Worm (Caenorhabditis elegans) whole organism, L4 larva: ENCODE measurements around the gene ZK742.6.
A peak's percentile ranks its signal among the peaks of the same experiment; 100 is the strongest.

Experiments
- D1046.2 ChIP-seq: fragments of 200-800 bp; sonication (Bioruptor generic); IDR thresholded peaks from 2 replicates; pipeline ENCODE4 v1.3.6; 2022; ENCODE audit warnings: missing genetic modification characterization, missing compliant biosample characterization
- F26F4.8 ChIP-seq: fragments of 200-800 bp; sonication (Bioruptor generic); conservative IDR thresholded peaks from 2 replicates; pipeline ENCODE4 v1.3.6; 2022; ENCODE audit warnings: missing genetic modification characterization, missing compliant biosample characterization
- F44E2.7 ChIP-seq: fragments of 200-800 bp; sonication (Bioruptor generic); IDR thresholded peaks from 2 replicates; pipeline ENCODE4 v2.1.2; 2022; ENCODE audit warnings: missing genetic modification characterization, missing compliant biosample characterization
- R02D3.7 ChIP-seq: fragments of 150-350 bp; sonication (generic microtip); optimal IDR thresholded peaks from 3 replicates; lab custom pipeline; 2014; ENCODE audit warnings: missing biosample characterization, missing genetic modification characterization
- T20F7.1 ChIP-seq: fragments of 200-800 bp; sonication (Bioruptor generic); optimal IDR thresholded peaks from 2 replicates; lab custom pipeline; 2018; ENCODE audit warnings: mild to moderate bottlenecking, missing genetic modification characterization, missing compliant biosample characterization
- Y105C5A.15 ChIP-seq: fragments of 200-800 bp; sonication (Bioruptor generic); IDR thresholded peaks from 2 replicates; pipeline ENCODE4 v1.3.6; 2022; ENCODE audit warnings: missing genetic modification characterization, missing compliant biosample characterization
- Y48G9A.11 ChIP-seq: fragments of 200-800 bp; sonication (Bioruptor generic); IDR thresholded peaks from 2 replicates; pipeline ENCODE4 v1.3.6; 2022; ENCODE audit warnings: missing genetic modification reagents, missing genetic modification characterization, missing compliant biosample characterization
- Y5F2A.4 ChIP-seq: fragments of 200-800 bp; sonication (Bioruptor generic); optimal IDR thresholded peaks from 2 replicates; lab custom pipeline; 2018; ENCODE audit warnings: mild to moderate bottlenecking, missing genetic modification characterization, missing compliant biosample characterization
- ZK337.2 ChIP-seq: fragments of 200-800 bp; sonication (Bioruptor generic); IDR thresholded peaks from 2 replicates; pipeline ENCODE4 v1.3.6; 2022; ENCODE audit warnings: missing genetic modification reagents, missing genetic modification characterization, missing compliant biosample characterization
- ZK546.5 ChIP-seq, 2 experiments: sonication (generic microtip); optimal IDR thresholded peaks; 2 replicates each; lab custom pipeline; 2017; ENCODE audit warnings: missing biosample characterization in 2 of 2, missing genetic modification characterization in 2 of 2
- aha-1 ChIP-seq: fragments of 150-350 bp; peaks from one replicate; lab custom pipeline; 2014; ENCODE audit warnings: missing biosample characterization, missing genetic modification characterization
- ama-1 ChIP-seq: fragments of 150-350 bp; optimal IDR thresholded peaks from 2 replicates; lab custom pipeline; 2014; ENCODE audit warnings: inconsistent platforms, mixed read lengths
- attf-4 ChIP-seq: sonication (generic microtip); optimal IDR thresholded peaks from 3 replicates; lab custom pipeline; 2017; ENCODE audit warnings: missing biosample characterization, missing genetic modification characterization
- ceh-32 ChIP-seq: sonication (generic microtip); optimal IDR thresholded peaks from 2 replicates; lab custom pipeline; 2016; ENCODE audit warnings: mild to moderate bottlenecking, missing genetic modification characterization, missing compliant biosample characterization; ENCODE audit not compliant: poor library complexity
- ceh-62 ChIP-seq: sonication (generic microtip); optimal IDR thresholded peaks from 2 replicates; lab custom pipeline; 2017; ENCODE audit warnings: missing biosample characterization, missing genetic modification characterization
- ctbp-1 ChIP-seq: fragments of 200-800 bp; sonication (Bioruptor generic); IDR thresholded peaks from 2 replicates; pipeline ENCODE4 v1.3.6; 2022; ENCODE audit warnings: missing genetic modification reagents, missing genetic modification characterization, missing compliant biosample characterization
- daf-8 ChIP-seq: fragments of 200-800 bp; sonication (Bioruptor generic); IDR thresholded peaks from 2 replicates; pipeline ENCODE4 v1.3.6; 2022; ENCODE audit warnings: missing genetic modification characterization, missing compliant biosample characterization
- dmd-6 ChIP-seq: fragments of 200-800 bp; sonication (Bioruptor generic); IDR thresholded peaks from 2 replicates; pipeline ENCODE4 v1.3.6; 2022; ENCODE audit warnings: missing genetic modification reagents, missing genetic modification characterization, missing compliant biosample characterization
- dpl-1 ChIP-seq: fragments of 150-350 bp; optimal IDR thresholded peaks from 2 replicates; lab custom pipeline; 2014; ENCODE audit warnings: missing biosample characterization, missing genetic modification reagents, missing genetic modification characterization
- duxl-1 ChIP-seq: sonication (generic microtip); optimal IDR thresholded peaks from 2 replicates; lab custom pipeline; 2016; ENCODE audit warnings: mild to moderate bottlenecking, missing genetic modification characterization, moderate library complexity, missing compliant biosample characterization; ENCODE audit not compliant: poor library complexity
- dve-1 ChIP-seq: sonication (generic microtip); optimal IDR thresholded peaks from 2 replicates; lab custom pipeline; 2017; ENCODE audit warnings: antibody characterized with exemption, mild to moderate bottlenecking, missing genetic modification characterization, missing compliant biosample characterization; ENCODE audit not compliant: insufficient read depth
- egl-43 ChIP-seq: fragments of 200-800 bp; sonication (Bioruptor generic); IDR thresholded peaks from 2 replicates; pipeline ENCODE4 v1.3.6; 2022; ENCODE audit warnings: missing genetic modification reagents, missing genetic modification characterization, missing compliant biosample characterization
- fkh-10 ChIP-seq: fragments of 150-350 bp; optimal IDR thresholded peaks from 2 replicates; lab custom pipeline; 2014; ENCODE audit warnings: missing biosample characterization, missing genetic modification reagents, missing genetic modification characterization
- fos-1 ChIP-seq: fragments of 150-350 bp; optimal IDR thresholded peaks from 2 replicates; lab custom pipeline; 2014; ENCODE audit warnings: missing biosample characterization, missing genetic modification characterization
- gei-8 ChIP-seq: fragments of 200-800 bp; sonication (Bioruptor generic); optimal IDR thresholded peaks from 2 replicates; lab custom pipeline; 2018; ENCODE audit warnings: mild to moderate bottlenecking, missing genetic modification characterization, missing compliant biosample characterization
- hmg-1.1 ChIP-seq: fragments of 200-800 bp; sonication (Bioruptor generic); IDR thresholded peaks from 2 replicates; pipeline ENCODE4 v1.3.6; 2022; ENCODE audit warnings: missing genetic modification reagents, missing genetic modification characterization, missing compliant biosample characterization
- lim-7 ChIP-seq: fragments of 200-800 bp; sonication (Bioruptor generic); IDR thresholded peaks from 2 replicates; pipeline ENCODE4 v1.3.6; 2022; ENCODE audit warnings: missing genetic modification characterization, missing compliant biosample characterization
- lin-13 ChIP-seq: fragments of 150-350 bp; optimal IDR thresholded peaks from 2 replicates; lab custom pipeline; 2014; ENCODE audit warnings: missing biosample characterization, missing genetic modification reagents, missing genetic modification characterization
- lin-29 ChIP-seq: fragments of 200-800 bp; sonication (Bioruptor generic); IDR thresholded peaks from 2 replicates; pipeline ENCODE4 v1.3.6; 2022; ENCODE audit warnings: missing genetic modification reagents, missing genetic modification characterization, missing compliant biosample characterization
- madf-9 ChIP-seq: fragments of 200-800 bp; sonication (Bioruptor generic); conservative IDR thresholded peaks from 2 replicates; pipeline ENCODE4 v1.3.6; 2022; ENCODE audit warnings: missing genetic modification reagents, missing genetic modification characterization, missing compliant biosample characterization
- mep-1 ChIP-seq: fragments of 150-350 bp; sonication (generic microtip); optimal IDR thresholded peaks from 3 replicates; lab custom pipeline; 2014; ENCODE audit warnings: missing biosample characterization, missing genetic modification characterization
- mes-2 ChIP-seq: sonication (generic microtip); optimal IDR thresholded peaks from 2 replicates; lab custom pipeline; 2016; ENCODE audit warnings: missing genotype, mild to moderate bottlenecking, missing genetic modification characterization, missing compliant biosample characterization; ENCODE audit not compliant: poor library complexity, severe bottlenecking
- mxl-2 ChIP-seq: fragments of 200-800 bp; sonication (Bioruptor generic); conservative IDR thresholded peaks from 2 replicates; pipeline ENCODE4 v1.3.6; 2022; ENCODE audit warnings: missing genetic modification reagents, missing genetic modification characterization, missing compliant biosample characterization
- nhr-102 ChIP-seq: sonication (generic microtip); optimal IDR thresholded peaks from 2 replicates; lab custom pipeline; 2016; ENCODE audit warnings: mild to moderate bottlenecking, missing genetic modification characterization, moderate library complexity, missing compliant biosample characterization
- nhr-111 ChIP-seq: fragments of 200-800 bp; sonication (Bioruptor generic); optimal IDR thresholded peaks from 2 replicates; lab custom pipeline; 2018; ENCODE audit warnings: mild to moderate bottlenecking, missing genetic modification characterization, missing compliant biosample characterization
- nhr-237 ChIP-seq: sonication (generic microtip); optimal IDR thresholded peaks from 2 replicates; lab custom pipeline; 2017; ENCODE audit warnings: missing biosample characterization, missing genetic modification characterization
- nhr-48 ChIP-seq: sonication (generic microtip); optimal IDR thresholded peaks from 2 replicates; lab custom pipeline; 2016; ENCODE audit warnings: mild to moderate bottlenecking, missing genetic modification characterization, missing compliant biosample characterization
- nhr-77 ChIP-seq: fragments of 150-350 bp; optimal IDR thresholded peaks from 2 replicates; lab custom pipeline; 2014; ENCODE audit warnings: missing biosample characterization, missing genetic modification characterization
- rbr-2 ChIP-seq: sonication (generic microtip); optimal IDR thresholded peaks from 2 replicates; lab custom pipeline; 2016; ENCODE audit warnings: missing genotype, missing genetic modification characterization, missing compliant biosample characterization
- saeg-2 ChIP-seq: fragments of 200-800 bp; sonication (Bioruptor generic); IDR thresholded peaks from 2 replicates; pipeline ENCODE4 v1.3.6; 2022; ENCODE audit warnings: missing genetic modification reagents, missing genetic modification characterization, missing compliant biosample characterization
- snpc-1.2 ChIP-seq: fragments of 200-800 bp; sonication (Bioruptor generic); IDR thresholded peaks from 2 replicates; pipeline ENCODE4 v1.3.6; 2022; ENCODE audit warnings: missing genetic modification reagents, missing genetic modification characterization, missing compliant biosample characterization
- snpc-4 ChIP-seq: fragments of 150-350 bp; optimal IDR thresholded peaks from 2 replicates; lab custom pipeline; 2014; ENCODE audit warnings: missing biosample characterization, missing genetic modification characterization
- spr-1 ChIP-seq: sonication (generic microtip); optimal IDR thresholded peaks from 2 replicates; lab custom pipeline; 2016; ENCODE audit warnings: mild to moderate bottlenecking, missing genetic modification characterization, missing compliant biosample characterization
- tag-97 ChIP-seq: fragments of 200-800 bp; sonication (Bioruptor generic); IDR thresholded peaks from 2 replicates; pipeline ENCODE4 v1.3.6; 2022; ENCODE audit warnings: missing genetic modification characterization, missing compliant biosample characterization
- tra-1 ChIP-seq: fragments of 200-800 bp; sonication (Bioruptor generic); IDR thresholded peaks from 2 replicates; pipeline ENCODE4 v1.3.6; 2022; ENCODE audit warnings: missing genetic modification reagents, missing genetic modification characterization, missing compliant biosample characterization
- unc-39 ChIP-seq: sonication (generic microtip); optimal IDR thresholded peaks from 2 replicates; lab custom pipeline; 2017; ENCODE audit warnings: missing biosample characterization, missing genetic modification characterization
- unc-62 ChIP-seq, 3 experiments: fragments of 150-350 bp in 1 of 3; sonication (generic microtip); optimal IDR thresholded peaks in 2 of 3; peaks in 1 of 3; 1 replicate in 1 of 3; 2 replicates in 2 of 3; lab custom pipeline; 2014 to 2017; ENCODE audit warnings: missing biosample characterization in 3 of 3, missing genetic modification characterization in 3 of 3, missing genetic modification reagents in 3 of 3, missing genotype in 1 of 3
- zag-1 ChIP-seq: fragments of 150-350 bp; optimal IDR thresholded peaks from 2 replicates; lab custom pipeline; 2014; ENCODE audit warnings: missing biosample characterization, missing genetic modification characterization
- zfp-2 ChIP-seq: sonication (generic microtip); optimal IDR thresholded peaks from 2 replicates; lab custom pipeline; 2016; ENCODE audit warnings: mild to moderate bottlenecking, missing genetic modification characterization, missing compliant biosample characterization
- zfp-3 ChIP-seq: fragments of 200-800 bp; sonication (Bioruptor generic); conservative IDR thresholded peaks from 2 replicates; pipeline ENCODE4 v1.3.6; 2022; ENCODE audit warnings: missing genetic modification reagents, missing genetic modification characterization, missing compliant biosample characterization
- zip-11 ChIP-seq: fragments of 200-800 bp; sonication (Bioruptor generic); IDR thresholded peaks from 2 replicates; pipeline ENCODE4 v1.3.6; 2022; ENCODE audit warnings: missing genetic modification characterization, missing compliant biosample characterization
- ztf-7 ChIP-seq: fragments of 150-350 bp; optimal IDR thresholded peaks from 2 replicates; lab custom pipeline; 2014; ENCODE audit warnings: missing biosample characterization, missing genetic modification characterization

Gene ZK742.6

DNA sequence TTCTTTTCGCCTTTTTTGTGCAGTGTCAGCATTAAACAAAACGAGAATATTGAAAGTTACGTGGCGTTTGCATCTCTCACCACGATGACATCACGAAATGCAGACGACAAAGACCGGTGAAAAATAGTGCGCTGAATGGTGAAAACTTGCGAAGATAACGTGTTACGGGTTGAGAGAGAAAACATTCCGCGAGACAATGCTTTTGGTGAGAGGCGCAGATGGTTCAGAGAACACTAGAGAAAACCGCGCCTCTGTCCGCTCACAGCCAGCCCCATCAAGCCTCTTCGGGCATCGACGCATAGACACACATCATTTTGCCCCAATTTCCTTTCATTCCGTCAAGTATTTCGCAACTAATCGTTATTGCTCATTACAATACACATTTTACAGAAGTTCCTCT lies 39.9 kb upstream of the ZK742.6 start, which contains the start of the genes C37C3.9 and C37C3.18:
Gene C37C3.9, minus strand, starts transcription at position 98 of the 400 bp plus-strand sequence.
Gene C37C3.18, plus strand, starts transcription at position 391 of the 400 bp plus-strand sequence.
- TF ChIP-seq nhr-48 (tag; lab: Kevin White, UChicago) (peak; percentile 56), F44E2.7 (GFP tag; lab: Robert Waterston, UW) (no peak), rbr-2 (tag; lab: Kevin White, UChicago) (peak; percentile 70), lin-13 (GFP tag; lab: Kevin White, UChicago) (peak; percentile 78), hmg-1.1 (GFP tag; lab: Robert Waterston, UW) (peak; percentile 90), daf-8 (no peak), fos-1 (tag; lab: Kevin White, UChicago) (no peak), lin-29 (GFP tag; lab: Robert Waterston, UW) (no peak), dpl-1 (GFP tag; lab: Kevin White, UChicago) (peak; percentile 31), D1046.2 (0 out of 2 replicates have a peak, but pooled peaks have one; percentile 63), Y105C5A.15 (GFP tag; lab: Robert Waterston, UW) (no peak), snpc-1.2 (GFP tag; lab: Robert Waterston, UW) (no peak), fkh-10 (GFP tag; lab: Kevin White, UChicago) (peak; percentile 23), nhr-77 (tag; lab: Kevin White, UChicago) (peak; percentile 70), mes-2 (tag; lab: Kevin White, UChicago) (peak; percentile 72), ztf-7 (tag; lab: Kevin White, UChicago) (peak; percentile 64), nhr-111 (GFP tag; lab: Kevin White, UChicago) (no peak), nhr-102 (tag; lab: Kevin White, UChicago) (peak; percentile 60), mxl-2 (GFP tag; lab: Robert Waterston, UW) (no peak), saeg-2 (GFP tag; lab: Robert Waterston, UW) (no peak), gei-8 (GFP tag; lab: Kevin White, UChicago) (no peak), spr-1 (tag; lab: Kevin White, UChicago) (peak; percentile 2), F26F4.8 (GFP tag; lab: Robert Waterston, UW) (no peak), R02D3.7 (tag; lab: Kevin White, UChicago) (no peak), egl-43 (GFP tag; lab: Robert Waterston, UW) (peak; percentile 76; the same call in 1 of the 2 replicates), ctbp-1 (GFP tag; lab: Robert Waterston, UW) (no peak; the same call in 1 of the 2 replicates), ama-1 (lab: Kevin White, UChicago) (peak; percentile 48), dmd-6 (GFP tag; lab: Robert Waterston, UW) (peak; percentile 84), dve-1 (peak; percentile 88), duxl-1 (no peak), zip-11 (GFP tag; lab: Robert Waterston, UW) (no peak), mep-1 (tag; lab: Kevin White, UChicago) (peak; percentile 78), aha-1 (tag; lab: Kevin White, UChicago) (peak; percentile 97), zfp-3 (GFP tag; lab: Robert Waterston, UW) (no peak), unc-62 (GFP tag; optimal IDR thresholded peaks at IDR 0.05 in 1 of 2; lab: Kevin White, UChicago) (peak in 1 of 2 experiments; percentile 97), unc-62 (tag; optimal IDR thresholded peaks at IDR 0.05; lab: Kevin White, UChicago) (no peak), zfp-2 (tag; lab: Kevin White, UChicago) (no peak), Y48G9A.11 (GFP tag; lab: Robert Waterston, UW) (no peak), ZK337.2 (GFP tag; lab: Robert Waterston, UW) (no peak), zag-1 (tag; lab: Kevin White, UChicago) (no peak), attf-4 (tag; lab: Kevin White, UChicago) (no peak), Y5F2A.4 (no peak), ceh-32 (tag; lab: Kevin White, UChicago) (no peak), T20F7.1 (GFP tag; lab: Kevin White, UChicago) (peak; percentile 53), unc-39 (tag; lab: Kevin White, UChicago) (no peak), lim-7 (GFP tag; lab: Robert Waterston, UW) (no peak), tag-97 (GFP tag; lab: Robert Waterston, UW) (no peak), madf-9 (GFP tag; lab: Robert Waterston, UW) (no peak), tra-1 (GFP tag; lab: Robert Waterston, UW) (no peak; the same call in 1 of the 2 replicates), ceh-62 (tag; lab: Kevin White, UChicago) (no peak), nhr-237 (tag; lab: Kevin White, UChicago) (no peak), snpc-4 (tag; lab: Kevin White, UChicago) (peak; percentile 72), ZK546.5 (tag; optimal IDR thresholded peaks at IDR 0.05; lab: Kevin White, UChicago) (no peak)
